Fruit fly (Drosophila melanogaster) whole organism, prepupa: ENCODE results near the gene CG11693.

ENCODE experiments used
- Blimp-1 ChIP-seq: fragments of 200-800 bp; sonication (Bioruptor generic); optimal IDR thresholded peaks from 3 replicates; lab custom pipeline; 2017; ENCODE audit warnings: missing biosample characterization, missing genetic modification characterization, mild to moderate bottlenecking, moderate library complexity, missing genetic modification reagents
- CG10669 ChIP-seq: fragments of 200-800 bp; sonication (Bioruptor generic); optimal IDR thresholded peaks from 3 replicates; lab custom pipeline; 2018; ENCODE audit warnings: missing biosample characterization, mild to moderate bottlenecking, missing genetic modification characterization, moderate library complexity
- CG11294 ChIP-seq: fragments of 200-800 bp; sonication (Bioruptor generic); IDR thresholded peaks from 2 replicates; pipeline ENCODE4 v1.3.6; 2022; ENCODE audit warnings: missing biosample characterization, missing genetic modification characterization
- CG11902 ChIP-seq: fragments of 200-800 bp; sonication (Bioruptor generic); optimal IDR thresholded peaks from 3 replicates; lab custom pipeline; 2016; ENCODE audit warnings: missing biosample characterization, missing genetic modification characterization
- CG15336 ChIP-seq: fragments of 200-800 bp; sonication (Bioruptor generic); IDR thresholded peaks from 2 replicates; pipeline ENCODE4 v1.3.6; 2022; ENCODE audit warnings: missing biosample characterization, missing genetic modification characterization
- CG1621 ChIP-seq: fragments of 200-800 bp; sonication (Bioruptor generic); optimal IDR thresholded peaks from 3 replicates; lab custom pipeline; 2018; ENCODE audit warnings: missing biosample characterization, mild to moderate bottlenecking, missing genetic modification characterization
- CG16779 ChIP-seq: fragments of 200-800 bp; sonication (Bioruptor generic); optimal IDR thresholded peaks from 3 replicates; lab custom pipeline; 2017; ENCODE audit warnings: missing biosample characterization, mild to moderate bottlenecking, missing genetic modification characterization
- CG3032 ChIP-seq: fragments of 200-800 bp; optimal IDR thresholded peaks from 2 replicates; lab custom pipeline; 2019; ENCODE audit warnings: missing biosample characterization, mild to moderate bottlenecking, missing genetic modification characterization, moderate library complexity
- CG32006 ChIP-seq: fragments of 200-800 bp; sonication (Bioruptor generic); optimal IDR thresholded peaks from 3 replicates; lab custom pipeline; 2017; ENCODE audit warnings: missing biosample characterization, mild to moderate bottlenecking, missing genetic modification characterization
- CG3919 ChIP-seq: fragments of 200-800 bp; sonication (Bioruptor generic); optimal IDR thresholded peaks from 3 replicates; lab custom pipeline; 2016; ENCODE audit warnings: missing biosample characterization, missing genetic modification characterization
- CG4318 ChIP-seq: fragments of 200-800 bp; sonication (Bioruptor generic); optimal IDR thresholded peaks from 3 replicates; lab custom pipeline; 2017; ENCODE audit warnings: missing biosample characterization, mild to moderate bottlenecking, missing genetic modification characterization
- CG6163 ChIP-seq: fragments of 200-800 bp; sonication (Bioruptor generic); IDR thresholded peaks from 3 replicates; pipeline ENCODE4 v1.3.6; 2022; ENCODE audit warnings: missing biosample characterization, missing genetic modification characterization
- CG6276 ChIP-seq: fragments of 200-800 bp; sonication (Bioruptor generic); optimal IDR thresholded peaks from 2 replicates; lab custom pipeline; 2017; ENCODE audit warnings: missing biosample characterization, mild to moderate bottlenecking, missing genetic modification characterization
- CG6792 ChIP-seq: fragments of 200-800 bp; sonication (Bioruptor generic); optimal IDR thresholded peaks from 3 replicates; lab custom pipeline; 2016; ENCODE audit warnings: missing biosample characterization, missing genetic modification characterization
- CG6808 ChIP-seq: fragments of 200-800 bp; sonication (Bioruptor generic); optimal IDR thresholded peaks from 3 replicates; lab custom pipeline; 2017; ENCODE audit warnings: missing biosample characterization, missing genetic modification characterization, mild to moderate bottlenecking, moderate library complexity, missing genetic modification reagents
- CG6854 ChIP-seq: fragments of 200-800 bp; sonication (Bioruptor generic); optimal IDR thresholded peaks from 2 replicates; lab custom pipeline; 2017; ENCODE audit warnings: missing biosample characterization, mild to moderate bottlenecking, missing genetic modification characterization
- CG7368 ChIP-seq: fragments of 200-800 bp; sonication (Bioruptor generic); optimal IDR thresholded peaks from 3 replicates; lab custom pipeline; 2016; ENCODE audit warnings: missing biosample characterization, missing genetic modification characterization
- CG9139 ChIP-seq: fragments of 200-800 bp; sonication (Bioruptor generic); optimal IDR thresholded peaks from 3 replicates; lab custom pipeline; 2017; ENCODE audit warnings: missing biosample characterization, mild to moderate bottlenecking, missing genetic modification characterization
- Eip78C ChIP-seq: fragments of 200-800 bp; sonication (Bioruptor generic); peaks from one replicate; lab custom pipeline; 2016; ENCODE audit warnings: missing biosample characterization, missing genetic modification characterization
- Eip93F ChIP-seq: fragments of 200-800 bp; sonication (Bioruptor generic); optimal IDR thresholded peaks from 2 replicates; lab custom pipeline; 2016; ENCODE audit warnings: missing biosample characterization, mild to moderate bottlenecking, missing genetic modification characterization
- Ets21C ChIP-seq: fragments of 200-800 bp; sonication (Bioruptor generic); optimal IDR thresholded peaks from 3 replicates; lab custom pipeline; 2016; ENCODE audit warnings: missing biosample characterization, missing genetic modification characterization
- Gug ChIP-seq: fragments of 200-800 bp; sonication (Bioruptor generic); IDR thresholded peaks from 2 replicates; pipeline ENCODE4 v1.3.6; 2022; ENCODE audit warnings: missing biosample characterization, missing genetic modification characterization
- Hr39 ChIP-seq: fragments of 200-800 bp; sonication (Bioruptor generic); optimal IDR thresholded peaks from 2 replicates; lab custom pipeline; 2016; ENCODE audit warnings: missing biosample characterization, missing genetic modification characterization
- Hr4 ChIP-seq: fragments of 200-800 bp; sonication (Bioruptor generic); optimal IDR thresholded peaks from 3 replicates; lab custom pipeline; 2016; ENCODE audit warnings: missing biosample characterization, missing genetic modification characterization
- Lpt ChIP-seq: fragments of 200-800 bp; sonication (Bioruptor generic); optimal IDR thresholded peaks from 3 replicates; lab custom pipeline; 2016; ENCODE audit warnings: missing biosample characterization, missing genetic modification characterization
- Smox ChIP-seq: fragments of 200-800 bp; sonication (Bioruptor generic); optimal IDR thresholded peaks from 3 replicates; lab custom pipeline; 2016; ENCODE audit warnings: missing biosample characterization, missing genetic modification characterization
- Sox14 ChIP-seq: fragments of 200-800 bp; sonication (Bioruptor generic); optimal IDR thresholded peaks from 3 replicates; lab custom pipeline; 2016; ENCODE audit warnings: missing biosample characterization, missing genetic modification characterization
- Sox15 ChIP-seq: fragments of 200-800 bp; sonication (Bioruptor generic); optimal IDR thresholded peaks from 3 replicates; lab custom pipeline; 2016; ENCODE audit warnings: missing biosample characterization, missing genetic modification characterization
- achi ChIP-seq: fragments of 200-800 bp; sonication (Bioruptor generic); optimal IDR thresholded peaks from 3 replicates; lab custom pipeline; 2016; ENCODE audit warnings: missing biosample characterization, missing genetic modification characterization
- acj6 ChIP-seq: fragments of 200-800 bp; sonication (Bioruptor generic); optimal IDR thresholded peaks from 3 replicates; lab custom pipeline; 2016; ENCODE audit warnings: missing biosample characterization, missing genetic modification characterization
- dac ChIP-seq: fragments of 200-800 bp; sonication (Bioruptor generic); optimal IDR thresholded peaks from 2 replicates; lab custom pipeline; 2017; ENCODE audit warnings: missing biosample characterization, mild to moderate bottlenecking, missing genetic modification characterization
- fd59A ChIP-seq: fragments of 200-800 bp; sonication (Bioruptor generic); optimal IDR thresholded peaks from 2 replicates; lab custom pipeline; 2017; ENCODE audit warnings: missing biosample characterization, mild to moderate bottlenecking, missing genetic modification characterization, missing genetic modification reagents
- fkh ChIP-seq: fragments of 200-800 bp; sonication (Bioruptor generic); optimal IDR thresholded peaks from 3 replicates; lab custom pipeline; 2017; ENCODE audit warnings: missing biosample characterization, mild to moderate bottlenecking, missing genetic modification characterization, moderate library complexity
- lz ChIP-seq: fragments of 200-800 bp; sonication (Bioruptor generic); optimal IDR thresholded peaks from 3 replicates; lab custom pipeline; 2016; ENCODE audit warnings: missing biosample characterization, missing genetic modification characterization
- net ChIP-seq: fragments of 200-800 bp; sonication (Bioruptor generic); optimal IDR thresholded peaks from 3 replicates; lab custom pipeline; 2016; ENCODE audit warnings: missing biosample characterization, missing genetic modification characterization
- pdm3 ChIP-seq: fragments of 200-800 bp; sonication (Bioruptor generic); optimal IDR thresholded peaks from 3 replicates; lab custom pipeline; 2016; ENCODE audit warnings: missing biosample characterization, missing genetic modification characterization
- spab ChIP-seq: fragments of 200-800 bp; sonication (Bioruptor generic); optimal IDR thresholded peaks from 2 replicates; lab custom pipeline; 2017; ENCODE audit warnings: missing biosample characterization, mild to moderate bottlenecking, missing genetic modification characterization, missing genetic modification reagents
- ss ChIP-seq, 2 experiments: fragments of 200-800 bp; sonication (Bioruptor generic); optimal IDR thresholded peaks; 2 replicates in 1 of 2; 3 replicates in 1 of 2; lab custom pipeline; 2017 to 2018; ENCODE audit warnings: mild to moderate bottlenecking in 2 of 2, missing biosample characterization in 2 of 2, missing genetic modification characterization in 2 of 2, moderate library complexity in 1 of 2
- svp ChIP-seq: fragments of 200-800 bp; sonication (Bioruptor generic); peaks from one replicate; lab custom pipeline; 2016; ENCODE audit warnings: missing biosample characterization, missing genetic modification characterization
- topi ChIP-seq: fragments of 200-800 bp; sonication (Bioruptor generic); optimal IDR thresholded peaks from 3 replicates; lab custom pipeline; 2016; ENCODE audit warnings: missing biosample characterization, missing genetic modification characterization
- vri ChIP-seq: fragments of 200-800 bp; sonication (Bioruptor generic); optimal IDR thresholded peaks from 3 replicates; lab custom pipeline; 2016; ENCODE audit warnings: missing biosample characterization, mild to moderate bottlenecking, missing genetic modification characterization

Gene CG11693

DNA sequence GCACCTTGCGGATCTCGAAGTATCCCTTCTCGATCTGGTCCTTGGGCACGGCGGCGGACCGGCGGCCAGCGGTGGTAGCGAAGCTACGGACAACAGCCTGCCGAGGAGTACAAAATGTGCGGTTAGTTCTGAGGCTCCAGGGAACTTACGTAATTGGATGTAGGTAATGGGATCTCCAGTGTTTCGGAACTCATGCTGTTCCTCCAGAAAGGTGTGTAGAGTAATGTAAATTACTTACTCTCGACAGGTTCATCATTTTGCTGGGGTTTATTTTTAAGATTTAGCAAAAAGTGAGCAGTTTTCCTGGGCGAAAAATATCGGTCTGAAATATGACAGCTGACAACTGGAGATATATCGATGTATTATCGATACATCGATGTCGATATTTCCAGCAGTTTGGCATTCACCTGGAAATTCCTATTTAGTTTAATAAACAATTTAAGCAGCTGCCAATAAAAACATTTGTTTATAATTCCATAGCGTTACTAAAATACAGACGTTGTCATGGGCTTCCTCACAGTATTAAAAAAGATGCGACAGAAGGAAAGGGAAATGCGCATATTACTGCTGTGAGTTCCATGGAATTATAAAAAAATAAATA, 30.2 kb upstream of the CG11693 start, which contains the start of the genes COX7A and Arl2:
COX7A (minus strand) TSS at position 369 of the 601 bp plus-strand sequence.
Arl2 (plus strand) TSS at position 426 of the 601 bp plus-strand sequence.
- TF ChIP-seq Ets21C (no peak), CG3032 (tag; lab: Kevin White, UChicago) (no peak), achi (GFP tag; lab: Kevin White, UChicago) (peak; percentile 99), fkh (peak; percentile 8), Eip78C (GFP tag; lab: Kevin White, UChicago) (peak; percentile 37), acj6 (GFP tag; lab: Kevin White, UChicago) (no peak)

- no peak for TF ChIP-seq CG16779 (tag; lab: Kevin White, UChicago)
- peak; percentile 11 for TF ChIP-seq Eip78C (GFP tag; lab: Kevin White, UChicago)
- TF ChIP-seq, all 60 proteins: peak for 1
Observed at dm6 chr3R:8336012-8336567, 25.5 kb upstream of the CG11693 start.

DNA sequence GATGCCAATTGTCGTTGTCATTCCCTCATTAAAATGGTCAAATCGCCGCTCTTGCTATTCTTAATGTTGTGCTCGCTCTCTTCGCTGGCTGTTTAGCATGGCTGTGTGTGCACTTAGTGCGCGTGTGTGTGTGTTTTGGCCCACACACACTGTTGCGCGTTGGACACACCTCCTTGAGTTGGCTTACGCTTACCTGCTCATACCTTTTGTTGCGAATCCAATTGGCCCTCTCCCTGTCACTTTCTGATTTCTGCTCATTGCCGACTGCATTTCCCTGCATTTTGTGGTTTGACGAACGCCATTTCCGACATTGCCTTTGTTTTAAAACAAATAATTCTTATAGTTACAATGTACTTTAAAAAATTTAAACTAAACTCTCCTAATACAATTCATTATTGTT, 24.4 kb upstream of the CG11693 start:
- TF ChIP-seq CG16779 (tag; lab: Kevin White, UChicago) (no peak), Eip78C (GFP tag; lab: Kevin White, UChicago) (peak; percentile 8), CG6276 (no peak), CG6792 (GFP tag; lab: Kevin White, UChicago) (no peak)
- TF ChIP-seq, all 60 proteins: peak for 1

- TF ChIP-seq CG6792 (GFP tag; lab: Kevin White, UChicago) (no peak), Smox (no peak), CG7368 (no peak), Sox14 (GFP tag; lab: Kevin White, UChicago) (no peak), fd59A (GFP tag; lab: Kevin White, UChicago) (no peak), fkh (no peak), CG32006 (GFP tag; lab: Kevin White, UChicago) (no peak), Gug (no peak), Hr39 (no peak), vri (GFP tag; lab: Kevin White, UChicago) (no peak), net (GFP tag; lab: Kevin White, UChicago) (no peak), Eip93F (GFP tag; lab: Kevin White, UChicago) (no peak), Hr4 (GFP tag; lab: Kevin White, UChicago) (no peak), Sox15 (no peak), pdm3 (GFP tag; lab: Kevin White, UChicago) (no peak)
Observed at dm6 chr3R:8334471-8334783, 23.8 kb upstream of the CG11693 start.

- TF ChIP-seq Hr39 = peak; percentile 84
- peak; percentile 78 for TF ChIP-seq fkh
- peak; percentile 88 for TF ChIP-seq CG6163 (GFP tag; lab: Robert Waterston, UW)
- TF ChIP-seq Smox = peak; percentile 90
- TF ChIP-seq spab (GFP tag; lab: Kevin White, UChicago) = peak; percentile 95
- TF ChIP-seq CG16779 (tag; lab: Kevin White, UChicago) = peak; percentile 91
- TF ChIP-seq CG6808 (GFP tag; lab: Kevin White, UChicago) = peak; percentile 97
- peak; percentile 98 for TF ChIP-seq CG4318 (GFP tag; lab: Kevin White, UChicago)
- TF ChIP-seq lz (GFP tag; lab: Kevin White, UChicago) = peak; percentile 95
- TF ChIP-seq CG32006 (GFP tag; lab: Kevin White, UChicago) = peak; percentile 99
- peak; percentile 94 for TF ChIP-seq topi (GFP tag; lab: Kevin White, UChicago)
- TF ChIP-seq svp (GFP tag; lab: Kevin White, UChicago) = peak; percentile 96
- peak; percentile 87 for TF ChIP-seq CG11294
- TF ChIP-seq CG11902 (GFP tag; lab: Kevin White, UChicago) = peak; percentile 99
- TF ChIP-seq CG3919 (GFP tag; lab: Kevin White, UChicago) = peak; percentile 98
- peak; percentile 92 for TF ChIP-seq Gug
- peak; percentile 89 for TF ChIP-seq CG9139
- TF ChIP-seq dac (GFP tag; lab: Kevin White, UChicago) = peak; percentile 95
- peak; percentile 76 for TF ChIP-seq CG1621 (tag; lab: Kevin White, UChicago)
- TF ChIP-seq net (GFP tag; lab: Kevin White, UChicago) = peak; percentile 95
- TF ChIP-seq CG15336 = peak; percentile 94
- peak; percentile 85 for TF ChIP-seq CG6854 (GFP tag; lab: Kevin White, UChicago)
- TF ChIP-seq CG10669 = peak; percentile 95
- peak; percentile 96 for TF ChIP-seq Lpt (GFP tag; lab: Kevin White, UChicago)
- peak; percentile 93 to 97 for TF ChIP-seq ss (GFP tag; optimal IDR thresholded peaks at IDR 0.05; lab: Kevin White, UChicago)
- TF ChIP-seq Blimp-1 (GFP tag; lab: Kevin White, UChicago) = peak; percentile 89
Observed at dm6 chr3R:8333768-8334470, 23.3 kb upstream of the CG11693 start, which contains the start of gene Poxm. Gene Poxm, minus strand, starts transcription at chr3R:8333792.
